Worm (Caenorhabditis elegans) whole organism, L1 larva: ENCODE data around the gene srx-131.

Source experiments
- C16A3.4 ChIP-seq: fragments of 150-350 bp; optimal IDR thresholded peaks from 2 replicates; lab custom pipeline; 2014; ENCODE audit warnings: missing biosample characterization, missing genetic modification characterization
- C34B4.2 ChIP-seq: sonication (generic microtip); optimal IDR thresholded peaks from 2 replicates; lab custom pipeline; 2017; ENCODE audit warnings: mild to moderate bottlenecking, missing genetic modification characterization, missing compliant biosample characterization
- Y116A8C.19 ChIP-seq: sonication (generic microtip); optimal IDR thresholded peaks from 2 replicates; lab custom pipeline; 2016; ENCODE audit warnings: missing compliant biosample characterization, missing genetic modification characterization, borderline replicate concordance
- aha-1 ChIP-seq: fragments of 150-350 bp; optimal IDR thresholded peaks from 2 replicates; lab custom pipeline; 2014; ENCODE audit warnings: missing biosample characterization, missing genetic modification characterization
- alr-1 ChIP-seq: fragments of 200-800 bp; sonication (Bioruptor generic); optimal IDR thresholded peaks from 2 replicates; lab custom pipeline; 2018; ENCODE audit warnings: borderline replicate concordance, mild to moderate bottlenecking, missing genetic modification characterization, missing compliant biosample characterization
- aly-2 ChIP-seq: fragments of 150-350 bp; optimal IDR thresholded peaks from 2 replicates; lab custom pipeline; 2014; ENCODE audit warnings: missing biosample characterization, missing genetic modification characterization
- blmp-1 ChIP-seq: fragments of 150-350 bp; optimal IDR thresholded peaks from 2 replicates; lab custom pipeline; 2014; ENCODE audit warnings: missing biosample characterization, missing genetic modification characterization
- ceh-8 ChIP-seq: fragments of 200-800 bp; sonication (Bioruptor generic); optimal IDR thresholded peaks from 2 replicates; lab custom pipeline; 2018; ENCODE audit warnings: mild to moderate bottlenecking, missing genetic modification characterization, moderate library complexity, missing compliant biosample characterization
- ceh-82 ChIP-seq, 3 experiments: fragments of 150-350 bp in 1 of 3; sonication (generic microtip) in 2 of 3; optimal IDR thresholded peaks; 2 replicates each; lab custom pipeline; 2014 to 2017; ENCODE audit warnings: missing biosample characterization in 3 of 3, missing genetic modification characterization in 3 of 3
- ceh-88 ChIP-seq: fragments of 200-800 bp; sonication (Bioruptor generic); IDR thresholded peaks from 2 replicates; pipeline ENCODE4 v1.3.6; 2022; ENCODE audit warnings: missing genetic modification characterization, missing compliant biosample characterization
- dpl-1 ChIP-seq, 3 experiments: fragments of 150-350 bp in 2 of 3; sonication (generic microtip) in 1 of 3; optimal IDR thresholded peaks; 2 replicates each; lab custom pipeline; 2014 to 2017; ENCODE audit warnings: missing biosample characterization in 3 of 3, missing genetic modification characterization in 3 of 3, missing genetic modification reagents in 3 of 3
- dsc-1 ChIP-seq: sonication (generic microtip); optimal IDR thresholded peaks from 2 replicates; lab custom pipeline; 2016; ENCODE audit warnings: mild to moderate bottlenecking, missing genetic modification characterization, missing compliant biosample characterization
- efl-1 ChIP-seq, 4 experiments: fragments of 150-350 bp; optimal IDR thresholded peaks in 3 of 4; peaks in 1 of 4; 1 replicate in 1 of 4; 2 replicates in 3 of 4; lab custom pipeline; 2014; ENCODE audit warnings: missing biosample characterization in 2 of 4, missing genetic modification characterization in 2 of 4, missing genetic modification reagents in 2 of 4
- egl-27 ChIP-seq, 2 experiments: fragments of 150-350 bp in 1 of 2; sonication (generic microtip); optimal IDR thresholded peaks; 3 replicates each; lab custom pipeline; 2017 to 2018; ENCODE audit warnings: missing biosample characterization in 2 of 2, missing genetic modification characterization in 2 of 2, missing genetic modification reagents in 2 of 2
- elt-2 ChIP-seq: sonication (generic microtip); optimal IDR thresholded peaks from 2 replicates; lab custom pipeline; 2016; ENCODE audit warnings: missing genetic modification characterization, mild to moderate bottlenecking, inconsistent platforms, missing compliant biosample characterization, missing genetic modification reagents
- elt-3 ChIP-seq, 6 experiments: fragments of 150-350 bp in 1 of 6; sonication (generic microtip); optimal IDR thresholded peaks; 2 replicates each; lab custom pipeline; 2017 to 2018; ENCODE audit warnings: missing biosample characterization in 6 of 6, missing genetic modification characterization in 6 of 6, inconsistent platforms in 1 of 6
- fkh-8 ChIP-seq: sonication (generic microtip); optimal IDR thresholded peaks from 2 replicates; lab custom pipeline; 2016; ENCODE audit warnings: mild to moderate bottlenecking, missing genetic modification characterization, missing compliant biosample characterization
- fos-1 ChIP-seq: fragments of 150-350 bp; optimal IDR thresholded peaks from 2 replicates; lab custom pipeline; 2014; ENCODE audit warnings: missing biosample characterization, missing genetic modification characterization
- grh-1 ChIP-seq: fragments of 200-800 bp; sonication (Bioruptor generic); IDR thresholded peaks from 2 replicates; pipeline ENCODE4 v1.3.6; 2022; ENCODE audit warnings: missing genetic modification reagents, missing genetic modification characterization, missing compliant biosample characterization
- jun-1 ChIP-seq: fragments of 150-350 bp; optimal IDR thresholded peaks from 2 replicates; lab custom pipeline; 2014; ENCODE audit warnings: missing biosample characterization, missing genetic modification reagents, missing genetic modification characterization
- lin-14 ChIP-seq: fragments of 200-800 bp; sonication (Bioruptor generic); optimal IDR thresholded peaks from 2 replicates; lab custom pipeline; 2018; ENCODE audit warnings: mild to moderate bottlenecking, missing genetic modification characterization, moderate library complexity, missing compliant biosample characterization
- lin-15B ChIP-seq: fragments of 150-350 bp; sonication (generic microtip); optimal IDR thresholded peaks from 3 replicates; lab custom pipeline; 2014; ENCODE audit warnings: missing biosample characterization, missing genetic modification characterization
- lsy-2 ChIP-seq, 2 experiments: fragments of 150-350 bp; optimal IDR thresholded peaks; 2 replicates each; lab custom pipeline; 2014; ENCODE audit warnings: missing biosample characterization in 2 of 2, missing genetic modification characterization in 2 of 2
- mep-1 ChIP-seq: fragments of 150-350 bp; optimal IDR thresholded peaks from 2 replicates; lab custom pipeline; 2014; ENCODE audit warnings: missing biosample characterization, missing genetic modification characterization
- nhr-19 ChIP-seq: fragments of 200-800 bp; sonication (Bioruptor generic); conservative IDR thresholded peaks from 2 replicates; pipeline ENCODE4 v1.3.6; 2022; ENCODE audit warnings: missing genetic modification characterization, missing compliant biosample characterization
- nhr-20 ChIP-seq: sonication (generic microtip); optimal IDR thresholded peaks from 2 replicates; lab custom pipeline; 2016; ENCODE audit warnings: mild to moderate bottlenecking, missing genetic modification characterization, missing compliant biosample characterization
- nhr-28 ChIP-seq: fragments of 150-350 bp; optimal IDR thresholded peaks from 2 replicates; lab custom pipeline; 2014; ENCODE audit warnings: missing biosample characterization, missing genetic modification characterization
- nhr-47 ChIP-seq: sonication (generic microtip); optimal IDR thresholded peaks from 2 replicates; lab custom pipeline; 2016; ENCODE audit warnings: mild to moderate bottlenecking, missing genetic modification characterization, moderate library complexity, missing compliant biosample characterization
- nhr-71 ChIP-seq: sonication (generic microtip); optimal IDR thresholded peaks from 2 replicates; lab custom pipeline; 2016; ENCODE audit warnings: mild to moderate bottlenecking, missing genetic modification characterization, moderate library complexity, missing compliant biosample characterization
- nhr-77 ChIP-seq: fragments of 150-350 bp; optimal IDR thresholded peaks from 2 replicates; lab custom pipeline; 2014; ENCODE audit warnings: missing biosample characterization, missing genetic modification characterization
- nhr-85 ChIP-seq: sonication (generic microtip); peaks from one replicate; lab custom pipeline; 2016; ENCODE audit warnings: missing genetic modification characterization, inconsistent platforms, missing compliant biosample characterization
- nhr-90 ChIP-seq: sonication (generic microtip); optimal IDR thresholded peaks from 2 replicates; lab custom pipeline; 2016; ENCODE audit warnings: mild to moderate bottlenecking, missing genetic modification characterization, missing compliant biosample characterization; ENCODE audit not compliant: poor library complexity
- rnt-1 ChIP-seq: sonication (generic microtip); optimal IDR thresholded peaks from 2 replicates; lab custom pipeline; 2016; ENCODE audit warnings: mild to moderate bottlenecking, missing genetic modification characterization, moderate library complexity, missing compliant biosample characterization
- skn-1 ChIP-seq: fragments of 150-350 bp; optimal IDR thresholded peaks from 2 replicates; lab custom pipeline; 2014; ENCODE audit warnings: missing biosample characterization, missing genetic modification characterization
- snu-23 ChIP-seq: sonication (generic microtip); optimal IDR thresholded peaks from 2 replicates; lab custom pipeline; 2016; ENCODE audit warnings: missing genetic modification characterization, missing compliant biosample characterization
- sox-4 ChIP-seq: sonication (generic microtip); optimal IDR thresholded peaks from 2 replicates; lab custom pipeline; 2016; ENCODE audit warnings: missing genetic modification characterization, missing compliant biosample characterization
- sup-37 ChIP-seq: fragments of 200-800 bp; sonication (Bioruptor generic); optimal IDR thresholded peaks from 2 replicates; lab custom pipeline; 2018; ENCODE audit warnings: mild to moderate bottlenecking, missing genetic modification characterization, missing compliant biosample characterization
- unc-30 ChIP-seq: sonication (generic microtip); optimal IDR thresholded peaks from 2 replicates; lab custom pipeline; 2017; ENCODE audit warnings: missing biosample characterization, missing genetic modification characterization
- unc-86 ChIP-seq: sonication (generic microtip); optimal IDR thresholded peaks from 2 replicates; lab custom pipeline; 2016; ENCODE audit warnings: missing genetic modification characterization, missing compliant biosample characterization
- unc-98 ChIP-seq: fragments of 200-800 bp; sonication (Bioruptor generic); IDR thresholded peaks from 2 replicates; pipeline ENCODE4 v1.3.6; 2022; ENCODE audit warnings: missing genetic modification characterization, missing compliant biosample characterization
- vab-15 ChIP-seq: sonication (generic microtip); optimal IDR thresholded peaks from 2 replicates; lab custom pipeline; 2017; ENCODE audit warnings: missing genotype, mild to moderate bottlenecking, missing genetic modification characterization, missing compliant biosample characterization
- xbp-1 ChIP-seq: sonication (generic microtip); optimal IDR thresholded peaks from 2 replicates; lab custom pipeline; 2016; ENCODE audit warnings: missing genetic modification characterization, missing compliant biosample characterization
- ztf-11 ChIP-seq, 2 experiments: sonication (generic microtip); optimal IDR thresholded peaks; 2 replicates each; lab custom pipeline; 2016 to 2017; ENCODE audit warnings: missing genetic modification characterization in 2 of 2, missing biosample characterization in 1 of 2, missing compliant biosample characterization in 1 of 2
- ztf-4 ChIP-seq: fragments of 150-350 bp; optimal IDR thresholded peaks from 2 replicates; lab custom pipeline; 2014; ENCODE audit warnings: missing biosample characterization, missing genetic modification characterization

srx-131 gene

ce11 chrV:13889516-13889915 is 44.3 kb downstream of the srx-131 start, which contains the start of gene spp-12:
TSS of gene spp-12 (plus strand) at chrV:13889816.
- TF ChIP-seq efl-1 (optimal IDR thresholded peaks at IDR 0.05; lab: Kevin White, UChicago) (no peak), efl-1 (GFP tag; optimal IDR thresholded peaks at IDR 0.05 in 1 of 2; lab: Kevin White, UChicago) (peak in 1 of 2 experiments; percentile 6), aha-1 (no peak)

ce11 chrV:13890473-13890872 is 45.2 kb downstream of the srx-131 start, which contains the start of gene lbp-8:
TSS of gene lbp-8 (plus strand) at chrV:13890773.
- TF ChIP-seq fkh-8 (tag; lab: Kevin White, UChicago) (no peak), C16A3.4 (tag; lab: Kevin White, UChicago) (no peak), aly-2 (tag; lab: Kevin White, UChicago) (no peak), unc-30 (no peak), nhr-28 (no peak), snu-23 (GFP tag; lab: Kevin White, UChicago) (no peak), fos-1 (tag; lab: Kevin White, UChicago) (no peak), elt-2 (tag; lab: Kevin White, UChicago) (no peak)
- TF ChIP-seq, all 84 proteins: peak for 0

ce11 chrV:13891489-13891888 is 46.3 kb downstream of the srx-131 start:
- TF ChIP-seq elt-2 (tag; lab: Kevin White, UChicago), result peak; percentile 59
- TF ChIP-seq nhr-19, result 0 out of 2 replicates have a peak, but pooled peaks have one; percentile 13
- TF ChIP-seq alr-1 (tag; lab: Kevin White, UChicago), result no peak
- TF ChIP-seq nhr-20 (tag; lab: Kevin White, UChicago), result peak; percentile 33
- TF ChIP-seq nhr-85 (tag; lab: Kevin White, UChicago), result peak; percentile 63
- peak; percentile 40 for TF ChIP-seq nhr-71 (tag; lab: Kevin White, UChicago)

- TF ChIP-seq ceh-82 (tag; optimal IDR thresholded peaks at IDR 0.05; lab: Kevin White, UChicago) (no peak), dsc-1 (tag; lab: Kevin White, UChicago) (no peak), ceh-88 (GFP tag; lab: Robert Waterston, UW) (no peak), lin-14 (peak; percentile 69), blmp-1 (tag; lab: Kevin White, UChicago) (peak; percentile 83), nhr-85 (tag; lab: Kevin White, UChicago) (peak; percentile 77), egl-27 (tag; optimal IDR thresholded peaks at IDR 0.05; lab: Kevin White, UChicago) (no peak), nhr-71 (tag; lab: Kevin White, UChicago) (peak; percentile 75), ztf-4 (tag; lab: Kevin White, UChicago) (no peak), jun-1 (tag; lab: Kevin White, UChicago) (no peak), mep-1 (tag; lab: Kevin White, UChicago) (peak; percentile 46), lin-15B (tag; lab: Kevin White, UChicago) (no peak), C34B4.2 (tag; lab: Kevin White, UChicago) (no peak), unc-86 (tag; lab: Kevin White, UChicago) (no peak), dpl-1 (GFP tag; optimal IDR thresholded peaks at IDR 0.05; lab: Kevin White, UChicago) (peak in 2 of 3 experiments; percentile 22 to 55), ceh-8 (no peak), xbp-1 (tag; lab: Kevin White, UChicago) (no peak), Y116A8C.19 (tag; lab: Kevin White, UChicago) (no peak), rnt-1 (tag; lab: Kevin White, UChicago) (peak; percentile 43), nhr-90 (peak; percentile 14), skn-1 (tag; lab: Kevin White, UChicago) (peak; percentile 48), unc-98 (GFP tag; lab: Robert Waterston, UW) (no peak), grh-1 (GFP tag; lab: Robert Waterston, UW) (no peak), nhr-47 (no peak), vab-15 (no peak), elt-3 (tag; optimal IDR thresholded peaks at IDR 0.05; lab: Kevin White, UChicago) (peak in 2 of 6 experiments; percentile 49 to 81), aha-1 (no peak), nhr-77 (tag; lab: Kevin White, UChicago) (no peak), sup-37 (no peak), sox-4 (tag; lab: Kevin White, UChicago) (no peak), lsy-2 (tag; optimal IDR thresholded peaks at IDR 0.05; lab: Kevin White, UChicago) (peak in 1 of 2 experiments; percentile 42), ztf-11 (tag; optimal IDR thresholded peaks at IDR 0.05; lab: Kevin White, UChicago) (no peak)
Measured at ce11 chrV:13892457-13893375, 47.5 kb downstream of the srx-131 start, which contains the start of gene sptl-3. TSS of gene sptl-3 (plus strand) at chrV:13893325.
